Worm (Caenorhabditis elegans) whole organism, L4/young adult: ENCODE data around the gene nlp-5.

Source experiments
- W03F9.2 ChIP-seq: fragments of 150-350 bp; optimal IDR thresholded peaks from 2 replicates; lab custom pipeline; 2014; ENCODE audit warnings: missing biosample characterization, missing genetic modification characterization
- him-1 ChIP-seq: sonication (generic microtip); optimal IDR thresholded peaks from 2 replicates; lab custom pipeline; 2016; ENCODE audit warnings: missing genotype, missing genetic modification reagents, missing genetic modification characterization, missing compliant biosample characterization

DNA sequence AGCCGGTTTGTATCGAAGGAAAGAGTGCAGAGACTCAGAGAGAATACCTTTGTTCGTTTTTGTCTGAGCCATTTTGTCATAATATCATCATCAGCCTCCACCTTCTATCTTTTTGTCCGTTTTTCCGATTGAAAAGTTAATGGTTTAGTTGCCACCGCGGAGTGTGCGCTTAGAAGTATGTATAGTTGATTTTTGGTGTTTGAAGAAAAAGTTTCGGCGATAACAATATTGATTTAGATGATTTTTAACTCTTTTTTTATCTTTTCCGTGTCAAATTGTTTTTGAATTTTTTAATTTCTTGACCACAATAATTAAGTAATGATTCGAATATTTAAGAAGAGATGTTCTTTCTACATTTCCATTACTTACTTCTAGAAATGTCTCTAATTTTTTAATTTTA lies 32.6 kb upstream of the nlp-5 start:
- no peak for TF ChIP-seq him-1 (tag; lab: Kevin White, UChicago)
- TF ChIP-seq W03F9.2, result no peak
